Worm (Caenorhabditis elegans): ENCODE measurements around the gene C09B9.7.

C09B9.7 gene

ce11 chrIV:5082900-5083530 lies 22.1 kb upstream of the C09B9.7 start, which contains the start of gene pygo-1 (continued):
- TF ChIP-seq gei-8 (GFP tag; optimal IDR thresholded peaks at IDR 0.05), result no peak
- no peak for TF ChIP-seq nhr-111 (GFP tag; optimal IDR thresholded peaks at IDR 0.05)
- TF ChIP-seq ceh-62 (tag; optimal IDR thresholded peaks at IDR 0.05), result no peak
- no peak for TF ChIP-seq vab-7 (GFP tag; IDR thresholded peaks at IDR 0.05)
- TF ChIP-seq Y5F2A.4 (GFP tag; optimal IDR thresholded peaks at IDR 0.05), result no peak
- TF ChIP-seq php-3 (GFP tag; IDR thresholded peaks at IDR 0.05), result peak; percentile 63; the same call in 1 of the 2 replicates
- no peak for TF ChIP-seq nhr-102 (tag; optimal IDR thresholded peaks at IDR 0.05)
- peak in 1 of 2 experiments; percentile 30 for TF ChIP-seq mdl-1 (tag; optimal IDR thresholded peaks at IDR 0.05)
- no peak for TF ChIP-seq tra-1 (GFP tag; IDR thresholded peaks at IDR 0.05)
- no peak for TF ChIP-seq lin-1 (GFP tag; IDR thresholded peaks at IDR 0.05)
- no peak for TF ChIP-seq F10B5.3 (tag; optimal IDR thresholded peaks at IDR 0.05)
- no peak for TF ChIP-seq unc-62 (GFP tag; optimal IDR thresholded peaks at IDR 0.05 in 1 of 2)
- no peak for TF ChIP-seq unc-62 (tag; optimal IDR thresholded peaks at IDR 0.05)
- no peak for TF ChIP-seq ceh-44 (GFP tag; IDR thresholded peaks at IDR 0.05)
- TF ChIP-seq daf-12 (tag; optimal IDR thresholded peaks at IDR 0.05), result no peak
- no peak for TF ChIP-seq D1046.2 (GFP tag; IDR thresholded peaks at IDR 0.05)
- peak; percentile 39 for TF ChIP-seq dmd-6 (GFP tag; IDR thresholded peaks at IDR 0.05)

- TF ChIP-seq hif-1 (tag; optimal IDR thresholded peaks at IDR 0.05), result peak in 1 of 2 experiments; percentile 9
- TF ChIP-seq rbr-2 (tag; optimal IDR thresholded peaks at IDR 0.05), result peak; percentile 63
- peak; percentile 41 for TF ChIP-seq mep-1 (tag; optimal IDR thresholded peaks at IDR 0.05)
- TF ChIP-seq nhr-42 (GFP tag; IDR thresholded peaks at IDR 0.05), result no peak
- TF ChIP-seq spr-1 (tag; optimal IDR thresholded peaks at IDR 0.05), result no peak
- TF ChIP-seq zip-11 (GFP tag; IDR thresholded peaks at IDR 0.05), result no peak
- TF ChIP-seq aha-1 (tag), result peak; percentile 45
- TF ChIP-seq ama-1 (optimal IDR thresholded peaks at IDR 0.05), result no peak
- no peak for TF ChIP-seq aly-2 (tag; optimal IDR thresholded peaks at IDR 0.05)
- TF ChIP-seq hmg-1.1 (GFP tag; IDR thresholded peaks at IDR 0.05), result peak; percentile 48; the same call in 1 of the 2 replicates
- no peak for TF ChIP-seq lin-15B (tag; optimal IDR thresholded peaks at IDR 0.05)
- TF ChIP-seq ctbp-1 (GFP tag; IDR thresholded peaks at IDR 0.05), result no peak
- no peak for TF ChIP-seq Y105C5A.15 (GFP tag; IDR thresholded peaks at IDR 0.05)
- TF ChIP-seq hlh-30 (tag; optimal IDR thresholded peaks at IDR 0.05; ENCODE audit: insufficient read depth), result peak; percentile 3
- peak in 1 of 2 experiments; percentile 0 for TF ChIP-seq lsy-2 (tag; optimal IDR thresholded peaks at IDR 0.05)
- no peak for TF ChIP-seq daf-8 (GFP tag; IDR thresholded peaks at IDR 0.05)
- TF ChIP-seq ceh-82 (tag; optimal IDR thresholded peaks at IDR 0.05), result no peak
- no peak for TF ChIP-seq vab-7 (GFP tag; IDR thresholded peaks at IDR 0.05)
- no peak for TF ChIP-seq zip-2 (tag; optimal IDR thresholded peaks at IDR 0.05)
- no peak for TF ChIP-seq F49E8.2 (tag; optimal IDR thresholded peaks at IDR 0.05; ENCODE audit: borderline replicate concordance)
- TF ChIP-seq nhr-11 (tag; optimal IDR thresholded peaks at IDR 0.05), result no peak
- no peak for TF ChIP-seq dmd-6 (GFP tag; IDR thresholded peaks at IDR 0.05)
- TF ChIP-seq madf-5 (GFP tag; IDR thresholded peaks at IDR 0.05), result no peak
Measured at ce11 chrIV:5081122-5081521, 20.2 kb upstream of the C09B9.7 start.

ce11 chrIV:5078846-5079245 lies 18.0 kb upstream of the C09B9.7 start:
- TF ChIP-seq madf-5 (GFP tag; IDR thresholded peaks at IDR 0.05) (no peak), Y5F2A.4 (GFP tag; optimal IDR thresholded peaks at IDR 0.05) (no peak), aly-2 (tag; optimal IDR thresholded peaks at IDR 0.05) (no peak), lin-38 (GFP tag; IDR thresholded peaks at IDR 0.05) (no peak), ctbp-1 (GFP tag; IDR thresholded peaks at IDR 0.05) (no peak), F37D6.2 (tag; optimal IDR thresholded peaks at IDR 0.05) (no peak), unc-62 (GFP tag; optimal IDR thresholded peaks at IDR 0.05 in 1 of 2) (peak in 1 of 2 experiments; percentile 60), unc-62 (tag; optimal IDR thresholded peaks at IDR 0.05) (no peak), daf-12 (tag; optimal IDR thresholded peaks at IDR 0.05) (no peak), lsy-2 (tag; optimal IDR thresholded peaks at IDR 0.05) (peak in 1 of 2 experiments; percentile 12), nhr-11 (tag; optimal IDR thresholded peaks at IDR 0.05) (no peak), php-3 (GFP tag; IDR thresholded peaks at IDR 0.05) (no peak), aha-1 (tag) (peak; percentile 88), skn-1 (tag; optimal IDR thresholded peaks at IDR 0.05) (no peak), daf-16 (GFP tag; optimal IDR thresholded peaks at IDR 0.05) (peak in 1 of 2 experiments; percentile 32), daf-16 (tag; optimal IDR thresholded peaks at IDR 0.05) (no peak), nhr-10 (tag; optimal IDR thresholded peaks at IDR 0.05) (no peak), zfp-2 (tag; optimal IDR thresholded peaks at IDR 0.05) (no peak), ceh-28 (tag; optimal IDR thresholded peaks at IDR 0.05) (no peak), snpc-4 (tag; optimal IDR thresholded peaks at IDR 0.05) (no peak), F44E2.7 (GFP tag; IDR thresholded peaks at IDR 0.05) (no peak), nhr-28 (tag; optimal IDR thresholded peaks at IDR 0.05) (no peak)
